Worm (Caenorhabditis elegans) whole organism, L2 larva: ENCODE data around the gene rbm-39.
"Not testable (repeated sequence)": the region's sequence is repeated elsewhere in the genome, so short reads cannot be mapped to it uniquely, and the experiment has no call there.

Source experiments
- C34F6.9 ChIP-seq: fragments of 150-350 bp; optimal IDR thresholded peaks from 2 replicates; lab custom pipeline; 2014; ENCODE audit warnings: missing biosample characterization, missing genetic modification characterization
- F13H6.1 ChIP-seq: sonication (generic microtip); optimal IDR thresholded peaks from 2 replicates; lab custom pipeline; 2016; ENCODE audit warnings: missing genetic modification characterization, missing compliant biosample characterization
- R02D3.7 ChIP-seq: fragments of 150-350 bp; optimal IDR thresholded peaks from 2 replicates; lab custom pipeline; 2014; ENCODE audit warnings: missing biosample characterization, missing genetic modification characterization
- Y55F3AM.14 ChIP-seq: fragments of 200-800 bp; sonication (Bioruptor generic); optimal IDR thresholded peaks from 2 replicates; lab custom pipeline; 2018; ENCODE audit warnings: mild to moderate bottlenecking, missing genetic modification characterization, missing compliant biosample characterization
- ZK546.5 ChIP-seq: sonication (generic microtip); optimal IDR thresholded peaks from 2 replicates; lab custom pipeline; 2017; ENCODE audit warnings: missing biosample characterization, missing genetic modification characterization
- ceh-82 ChIP-seq: fragments of 150-350 bp; optimal IDR thresholded peaks from 2 replicates; lab custom pipeline; 2014; ENCODE audit warnings: missing biosample characterization, missing genetic modification characterization
- crh-2 ChIP-seq: sonication (generic microtip); optimal IDR thresholded peaks from 2 replicates; lab custom pipeline; 2017; ENCODE audit warnings: missing biosample characterization, missing genetic modification characterization
- elt-1 ChIP-seq: fragments of 150-350 bp; optimal IDR thresholded peaks from 2 replicates; lab custom pipeline; 2014; ENCODE audit warnings: missing biosample characterization, missing genetic modification characterization
- elt-3 ChIP-seq: sonication (generic microtip); optimal IDR thresholded peaks from 2 replicates; lab custom pipeline; 2017; ENCODE audit warnings: missing biosample characterization, missing genetic modification characterization
- fos-1 ChIP-seq: fragments of 150-350 bp; optimal IDR thresholded peaks from 2 replicates; lab custom pipeline; 2014; ENCODE audit warnings: missing biosample characterization, missing genetic modification characterization
- gmeb-1 ChIP-seq: fragments of 150-350 bp; optimal IDR thresholded peaks from 2 replicates; lab custom pipeline; 2014; ENCODE audit warnings: missing biosample characterization, missing genetic modification characterization
- lin-11 ChIP-seq: fragments of 150-350 bp; sonication (generic microtip); optimal IDR thresholded peaks from 2 replicates; lab custom pipeline; 2014; ENCODE audit warnings: missing biosample characterization, missing genetic modification characterization, inconsistent platforms, mixed read lengths
- lin-13 ChIP-seq: fragments of 150-350 bp; optimal IDR thresholded peaks from 2 replicates; lab custom pipeline; 2014; ENCODE audit warnings: missing biosample characterization, missing genetic modification reagents, missing genetic modification characterization
- lin-39 ChIP-seq: fragments of 150-350 bp; optimal IDR thresholded peaks from 2 replicates; lab custom pipeline; 2014; ENCODE audit warnings: missing biosample characterization, missing genetic modification reagents, missing genetic modification characterization
- lsy-2 ChIP-seq, 2 experiments: fragments of 150-350 bp in 1 of 2; sonication (generic microtip) in 1 of 2; optimal IDR thresholded peaks; 2 replicates each; lab custom pipeline; 2014 to 2017; ENCODE audit warnings: missing biosample characterization in 2 of 2, missing genetic modification characterization in 2 of 2
- mab-5 ChIP-seq: fragments of 150-350 bp; optimal IDR thresholded peaks from 2 replicates; lab custom pipeline; 2014; ENCODE audit warnings: missing biosample characterization, missing genetic modification characterization
- mbf-1 ChIP-seq: sonication (generic microtip); optimal IDR thresholded peaks from 2 replicates; lab custom pipeline; 2017; ENCODE audit warnings: missing biosample characterization, missing genetic modification characterization
- mdl-1 ChIP-seq, 2 experiments: fragments of 150-350 bp in 1 of 2; sonication (generic microtip) in 1 of 2; optimal IDR thresholded peaks; 2 replicates each; lab custom pipeline; 2017; ENCODE audit warnings: missing biosample characterization in 2 of 2, missing genetic modification characterization in 2 of 2
- nhr-10 ChIP-seq: sonication (generic microtip); optimal IDR thresholded peaks from 2 replicates; lab custom pipeline; 2017; ENCODE audit warnings: missing biosample characterization, missing genetic modification characterization
- nhr-129 ChIP-seq: fragments of 150-350 bp; optimal IDR thresholded peaks from 2 replicates; lab custom pipeline; 2014; ENCODE audit warnings: missing biosample characterization, missing genetic modification characterization
- nhr-23 ChIP-seq: fragments of 150-350 bp; optimal IDR thresholded peaks from 2 replicates; lab custom pipeline; 2014; ENCODE audit warnings: missing biosample characterization, missing genetic modification reagents, missing genetic modification characterization
- nhr-237 ChIP-seq: fragments of 150-350 bp; optimal IDR thresholded peaks from 2 replicates; lab custom pipeline; 2014; ENCODE audit warnings: missing biosample characterization, missing genetic modification characterization
- nhr-25 ChIP-seq: fragments of 150-350 bp; sonication (generic microtip); optimal IDR thresholded peaks from 3 replicates; lab custom pipeline; 2014; ENCODE audit warnings: missing biosample characterization, missing genetic modification characterization
- nhr-6 ChIP-seq: fragments of 150-350 bp; optimal IDR thresholded peaks from 2 replicates; lab custom pipeline; 2014; ENCODE audit warnings: missing biosample characterization, missing genetic modification characterization
- peb-1 ChIP-seq: fragments of 150-350 bp; optimal IDR thresholded peaks from 2 replicates; lab custom pipeline; 2014; ENCODE audit warnings: missing biosample characterization, missing genetic modification characterization
- sem-4 ChIP-seq: fragments of 150-350 bp; optimal IDR thresholded peaks from 2 replicates; lab custom pipeline; 2014; ENCODE audit warnings: missing biosample characterization, missing genetic modification reagents, missing genetic modification characterization
- skn-1 ChIP-seq: sonication (generic microtip); optimal IDR thresholded peaks from 2 replicates; lab custom pipeline; 2017; ENCODE audit warnings: missing biosample characterization, missing genetic modification characterization
- sma-3 ChIP-seq: sonication (generic microtip); optimal IDR thresholded peaks from 2 replicates; lab custom pipeline; 2016; ENCODE audit warnings: missing genetic modification reagents, missing genetic modification characterization, missing compliant biosample characterization
- unc-39 ChIP-seq: fragments of 150-350 bp; optimal IDR thresholded peaks from 2 replicates; lab custom pipeline; 2014; ENCODE audit warnings: missing biosample characterization, missing genetic modification characterization
- unc-55 ChIP-seq: fragments of 150-350 bp; sonication (generic microtip); optimal IDR thresholded peaks from 3 replicates; lab custom pipeline; 2014; ENCODE audit warnings: missing biosample characterization, missing genetic modification reagents, missing genetic modification characterization
- unc-62 ChIP-seq: fragments of 150-350 bp; optimal IDR thresholded peaks from 2 replicates; lab custom pipeline; 2014; ENCODE audit warnings: missing biosample characterization, missing genetic modification reagents, missing genetic modification characterization
- zag-1 ChIP-seq: fragments of 150-350 bp; optimal IDR thresholded peaks from 2 replicates; lab custom pipeline; 2014; ENCODE audit warnings: missing biosample characterization, missing genetic modification characterization
- ztf-11 ChIP-seq: sonication (generic microtip); optimal IDR thresholded peaks from 2 replicates; lab custom pipeline; 2017; ENCODE audit warnings: missing biosample characterization, missing genetic modification characterization
- ztf-4 ChIP-seq: fragments of 150-350 bp; optimal IDR thresholded peaks from 2 replicates; lab custom pipeline; 2014; ENCODE audit warnings: missing biosample characterization, missing genetic modification characterization

rbm-39 gene

ce11 chrIV:1046996-1047395 is 34.6 kb downstream of the rbm-39 start:
- TF ChIP-seq elt-1 (tag; lab: Kevin White, UChicago) (no peak), R02D3.7 (tag; lab: Kevin White, UChicago) (no peak), unc-39 (tag; lab: Kevin White, UChicago) (no peak), lsy-2 (tag; optimal IDR thresholded peaks at IDR 0.05; lab: Kevin White, UChicago) (no peak)

ce11 chrIV:1051636-1052133 is 39.3 kb downstream of the rbm-39 start, which contains the start of gene Y55F3AM.21:
Y55F3AM.21 (minus strand) TSS chrIV:1051686.
- not testable (repeated sequence) for TF ChIP-seq elt-3, nhr-10, unc-39 (tag; lab: Kevin White, UChicago)

- TF ChIP-seq unc-39 (tag; lab: Kevin White, UChicago): no peak
- TF ChIP-seq nhr-23 (tag; lab: Kevin White, UChicago): no peak
- no peak for TF ChIP-seq skn-1 (tag; lab: Kevin White, UChicago)
- no peak for TF ChIP-seq unc-62 (GFP tag; lab: Kevin White, UChicago)
- TF ChIP-seq ztf-4 (tag; lab: Kevin White, UChicago): no peak
- TF ChIP-seq ZK546.5 (tag; lab: Kevin White, UChicago): no peak
- no peak for TF ChIP-seq mbf-1 (tag; lab: Kevin White, UChicago)
- TF ChIP-seq Y55F3AM.14 (GFP tag; lab: Kevin White, UChicago): no peak
- TF ChIP-seq F13H6.1: no peak
- TF ChIP-seq sem-4 (tag; lab: Kevin White, UChicago): no peak
- TF ChIP-seq lin-39 (tag; lab: Kevin White, UChicago): no peak
- TF ChIP-seq mab-5: no peak
- TF ChIP-seq R02D3.7 (tag; lab: Kevin White, UChicago): no peak
Measured at ce11 chrIV:1053989-1054388, 41.6 kb downstream of the rbm-39 start.

- TF ChIP-seq nhr-129 (peak; percentile 13), C34F6.9 (tag; lab: Kevin White, UChicago) (peak; percentile 22), gmeb-1 (peak; percentile 4), nhr-237 (no peak), mdl-1 (tag; optimal IDR thresholded peaks at IDR 0.05; lab: Kevin White, UChicago) (no peak), nhr-10 (tag; lab: Kevin White, UChicago) (no peak), nhr-6 (tag; lab: Kevin White, UChicago) (no peak), elt-3 (tag; lab: Kevin White, UChicago) (no peak), crh-2 (peak; percentile 18), R02D3.7 (tag; lab: Kevin White, UChicago) (peak; percentile 93), zag-1 (no peak), F13H6.1 (no peak), nhr-25 (no peak), sma-3 (no peak), lsy-2 (tag; optimal IDR thresholded peaks at IDR 0.05; lab: Kevin White, UChicago) (peak; percentile 24 to 55), ztf-11 (tag; lab: Kevin White, UChicago) (no peak), ceh-82 (tag; lab: Kevin White, UChicago) (no peak), lin-13 (GFP tag; lab: Kevin White, UChicago) (no peak), mab-5 (no peak), unc-55 (GFP tag; lab: Kevin White, UChicago) (peak; percentile 51), mbf-1 (tag; lab: Kevin White, UChicago) (no peak)
Measured at ce11 chrIV:1054736-1055135, 42.3 kb downstream of the rbm-39 start, which contains the start of gene dcap-1. dcap-1 (minus strand) TSS chrIV:1054794.

ce11 chrIV:1055734-1056133 is 43.3 kb downstream of the rbm-39 start:
- no peak for TF ChIP-seq C34F6.9 (tag; lab: Kevin White, UChicago)
- no peak for TF ChIP-seq nhr-129
- TF ChIP-seq crh-2: no peak
- TF ChIP-seq lin-13 (GFP tag; lab: Kevin White, UChicago): no peak
- TF ChIP-seq F13H6.1: no peak
- TF ChIP-seq fos-1: no peak
- no peak for TF ChIP-seq peb-1 (tag; lab: Kevin White, UChicago)
- TF ChIP-seq lin-39 (tag; lab: Kevin White, UChicago): no peak
- no peak for TF ChIP-seq lin-11 (tag; lab: Kevin White, UChicago)
